Fruit fly (Drosophila melanogaster): Measurements from ENCODE around the gene Obp83a.

dm6 chr3R:5924667-5925066 lies 50.4 kb downstream of the Obp83a start:
- TF ChIP-seq gro (GFP tag; optimal IDR thresholded peaks at IDR 0.05) (no peak), CG10366 (GFP tag; IDR thresholded peaks at IDR 0.05) (no peak), sug (tag; optimal IDR thresholded peaks at IDR 0.05) (no peak)

Measured in whole organism, embryonic.